Fruit fly (Drosophila melanogaster) whole organism, pupa: Measurements from ENCODE around the gene Rel.
A peak's percentile ranks its signal among the peaks of the same experiment; 100 is the strongest.

Experiments used
- CG10348 ChIP-seq: fragments of 200-800 bp; sonication (Bioruptor generic); IDR thresholded peaks from 2 replicates; pipeline ENCODE4 v1.3.6; 2022; ENCODE audit warnings: missing biosample characterization, missing genetic modification characterization
- CG12605 ChIP-seq: fragments of 200-800 bp; sonication (Bioruptor generic); IDR thresholded peaks from 2 replicates; pipeline ENCODE4 v1.3.6; 2022; ENCODE audit warnings: missing biosample characterization, missing genetic modification characterization
- CG13204 ChIP-seq: fragments of 200-800 bp; sonication (Bioruptor generic); optimal IDR thresholded peaks from 2 replicates; lab custom pipeline; 2018; ENCODE audit warnings: missing biosample characterization, mild to moderate bottlenecking, missing genetic modification characterization, moderate library complexity
- CG14655 ChIP-seq: fragments of 200-800 bp; sonication (Bioruptor generic); optimal IDR thresholded peaks from 3 replicates; lab custom pipeline; 2017; ENCODE audit warnings: mild to moderate bottlenecking, missing biosample characterization, missing genetic modification reagents, missing genetic modification characterization
- CG15710 ChIP-seq: fragments of 200-800 bp; sonication (Bioruptor generic); optimal IDR thresholded peaks from 2 replicates; lab custom pipeline; 2018; ENCODE audit warnings: missing biosample characterization, mild to moderate bottlenecking, missing genetic modification characterization, moderate library complexity
- CG17806 ChIP-seq: fragments of 200-800 bp; sonication (Bioruptor generic); optimal IDR thresholded peaks from 2 replicates; lab custom pipeline; 2018; ENCODE audit warnings: missing biosample characterization, mild to moderate bottlenecking, missing genetic modification characterization, moderate library complexity
- CG32121 ChIP-seq: fragments of 200-800 bp; sonication (Bioruptor generic); IDR thresholded peaks from 2 replicates; pipeline ENCODE4 v1.3.6; 2022; ENCODE audit warnings: missing biosample characterization, missing genetic modification characterization
- CG34367 ChIP-seq: fragments of 200-800 bp; sonication (Bioruptor generic); optimal IDR thresholded peaks from 2 replicates; lab custom pipeline; 2018; ENCODE audit warnings: missing biosample characterization, mild to moderate bottlenecking, missing genetic modification characterization
- CG4496 ChIP-seq: fragments of 200-800 bp; sonication (Bioruptor generic); IDR thresholded peaks from 3 replicates; pipeline ENCODE4 v1.3.6; 2022; ENCODE audit warnings: missing biosample characterization, missing genetic modification characterization
- CG8159 ChIP-seq: fragments of 200-800 bp; sonication (Bioruptor generic); optimal IDR thresholded peaks from 3 replicates; lab custom pipeline; 2018; ENCODE audit warnings: missing biosample characterization, mild to moderate bottlenecking, missing genetic modification characterization, moderate library complexity
- CG8301 ChIP-seq: fragments of 200-800 bp; sonication (Bioruptor generic); optimal IDR thresholded peaks from 2 replicates; lab custom pipeline; 2018; ENCODE audit warnings: missing biosample characterization, mild to moderate bottlenecking, missing genetic modification characterization
- CG9948 ChIP-seq: fragments of 200-800 bp; sonication (Bioruptor generic); optimal IDR thresholded peaks from 2 replicates; lab custom pipeline; 2018; ENCODE audit warnings: missing biosample characterization, mild to moderate bottlenecking, missing genetic modification characterization, moderate library complexity
- D1 ChIP-seq: fragments of 200-800 bp; sonication (Bioruptor generic); optimal IDR thresholded peaks from 2 replicates; lab custom pipeline; 2018; ENCODE audit warnings: missing biosample characterization, mild to moderate bottlenecking, missing genetic modification characterization, moderate library complexity
- EcR ChIP-seq: fragments of 200-800 bp; sonication (Bioruptor generic); optimal IDR thresholded peaks from 3 replicates; lab custom pipeline; 2019; ENCODE audit warnings: missing biosample characterization, missing genetic modification characterization, mild to moderate bottlenecking, moderate library complexity, missing genetic modification reagents
- Ets98B ChIP-seq: fragments of 200-800 bp; sonication (Bioruptor generic); IDR thresholded peaks from 2 replicates; pipeline ENCODE4 v1.3.6; 2022; ENCODE audit warnings: missing biosample characterization, missing genetic modification characterization
- Pif1A ChIP-seq: fragments of 200-800 bp; sonication (Bioruptor generic); optimal IDR thresholded peaks from 3 replicates; lab custom pipeline; 2016; ENCODE audit warnings: missing biosample characterization, missing genetic modification characterization
- Pif1B ChIP-seq: fragments of 200-800 bp; sonication (Bioruptor generic); optimal IDR thresholded peaks from 3 replicates; lab custom pipeline; 2016; ENCODE audit warnings: missing biosample characterization, missing genetic modification characterization
- Snoo ChIP-seq: fragments of 200-800 bp; sonication (Bioruptor generic); optimal IDR thresholded peaks from 3 replicates; lab custom pipeline; 2017; ENCODE audit warnings: missing biosample characterization, mild to moderate bottlenecking, missing genetic modification characterization, inconsistent platforms
- fd96Ca ChIP-seq: fragments of 200-800 bp; sonication (Bioruptor generic); IDR thresholded peaks from 3 replicates; pipeline ENCODE4 v1.3.6; 2022; ENCODE audit warnings: missing biosample characterization, missing genetic modification characterization
- gl ChIP-seq: fragments of 200-800 bp; sonication (Bioruptor generic); optimal IDR thresholded peaks from 2 replicates; lab custom pipeline; 2018; ENCODE audit warnings: missing biosample characterization, mild to moderate bottlenecking, missing genetic modification characterization
- rn ChIP-seq: fragments of 200-800 bp; sonication (Bioruptor generic); IDR thresholded peaks from 2 replicates; pipeline ENCODE4 v1.3.6; 2022; ENCODE audit warnings: missing biosample characterization, missing genetic modification characterization

Gene Rel

DNA sequence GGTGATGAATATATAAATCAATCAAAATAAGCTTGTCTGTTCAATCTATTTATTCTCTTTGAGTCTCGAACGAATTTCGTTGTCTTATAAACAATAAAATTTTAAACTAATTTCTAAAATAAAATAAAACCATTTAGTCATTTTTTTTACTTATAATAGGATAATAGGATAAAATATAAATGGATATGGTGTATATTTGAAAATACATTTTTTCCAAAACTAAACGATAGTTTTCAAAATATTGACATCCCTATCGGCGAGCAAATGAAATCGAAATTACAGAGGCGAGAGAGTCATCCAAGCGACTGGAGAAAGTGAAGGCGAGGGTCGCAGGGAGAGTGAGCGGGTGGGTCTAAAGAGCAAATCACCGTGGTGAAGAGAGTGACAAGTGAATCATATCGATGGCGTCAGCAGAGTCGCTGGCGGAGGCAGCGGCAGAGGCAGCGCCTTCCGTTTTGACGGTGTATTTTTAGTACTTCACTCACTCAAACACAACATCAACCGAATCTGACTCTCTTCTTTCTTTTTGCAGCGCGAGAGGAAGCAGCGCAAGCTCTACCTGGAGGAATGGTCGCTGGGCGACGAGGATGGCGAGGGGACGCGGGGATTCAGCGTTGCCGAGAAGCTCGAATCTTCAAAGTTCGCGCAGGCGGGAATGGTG is 9.8 kb upstream of the Rel start:
- TF ChIP-seq CG9948 (tag; lab: Kevin White, UChicago) (peak; percentile 93), CG8159 (tag; lab: Kevin White, UChicago) (peak; percentile 89), CG10348 (GFP tag; lab: Robert Waterston, UW) (no peak), fd96Ca (no peak), rn (GFP tag; lab: Robert Waterston, UW) (no peak), CG13204 (GFP tag; lab: Kevin White, UChicago) (peak; percentile 88), Pif1A (GFP tag; lab: Kevin White, UChicago) (peak; percentile 91), CG12605 (GFP tag; lab: Robert Waterston, UW) (no peak), CG15710 (tag; lab: Kevin White, UChicago) (peak; percentile 85), CG8301 (tag; lab: Kevin White, UChicago) (peak; percentile 97), Ets98B (GFP tag; lab: Robert Waterston, UW) (no peak), CG4496 (GFP tag; lab: Robert Waterston, UW) (no peak), D1 (tag; lab: Kevin White, UChicago) (peak; percentile 92), EcR (peak; percentile 57), CG34367 (tag; lab: Kevin White, UChicago) (peak; percentile 76), CG17806 (peak; percentile 87), Snoo (tag; lab: Kevin White, UChicago) (peak; percentile 96), Pif1B (GFP tag; lab: Kevin White, UChicago) (peak; percentile 89), CG14655 (GFP tag; lab: Kevin White, UChicago) (peak; percentile 98), CG32121 (GFP tag; lab: Robert Waterston, UW) (no peak), gl (peak; percentile 87)

DNA sequence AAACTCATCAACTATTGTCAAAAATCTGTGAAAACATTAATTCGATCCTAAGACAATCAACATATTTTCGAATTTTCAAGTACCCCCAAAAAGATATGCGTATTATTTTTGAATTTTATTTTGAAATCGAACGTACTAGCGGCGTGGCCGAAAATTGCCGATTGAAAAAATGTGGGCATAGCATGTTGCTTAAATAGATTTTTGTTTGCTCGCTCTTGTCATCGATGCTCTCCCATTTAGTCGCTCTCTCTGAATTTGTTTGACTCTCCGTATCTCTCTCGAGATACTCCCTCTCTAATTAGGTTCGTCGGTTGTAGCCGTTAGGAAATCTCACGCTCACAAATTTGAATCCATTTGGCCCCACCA is 9.2 kb upstream of the Rel start:
- no peak for TF ChIP-seq CG8301 (tag; lab: Kevin White, UChicago)
- no peak for TF ChIP-seq CG17806
- TF ChIP-seq fd96Ca, result no peak
- no peak for TF ChIP-seq Snoo (tag; lab: Kevin White, UChicago)
- TF ChIP-seq CG10348 (GFP tag; lab: Robert Waterston, UW), result no peak
- TF ChIP-seq CG8159 (tag; lab: Kevin White, UChicago), result no peak
- no peak for TF ChIP-seq CG13204 (GFP tag; lab: Kevin White, UChicago)

DNA sequence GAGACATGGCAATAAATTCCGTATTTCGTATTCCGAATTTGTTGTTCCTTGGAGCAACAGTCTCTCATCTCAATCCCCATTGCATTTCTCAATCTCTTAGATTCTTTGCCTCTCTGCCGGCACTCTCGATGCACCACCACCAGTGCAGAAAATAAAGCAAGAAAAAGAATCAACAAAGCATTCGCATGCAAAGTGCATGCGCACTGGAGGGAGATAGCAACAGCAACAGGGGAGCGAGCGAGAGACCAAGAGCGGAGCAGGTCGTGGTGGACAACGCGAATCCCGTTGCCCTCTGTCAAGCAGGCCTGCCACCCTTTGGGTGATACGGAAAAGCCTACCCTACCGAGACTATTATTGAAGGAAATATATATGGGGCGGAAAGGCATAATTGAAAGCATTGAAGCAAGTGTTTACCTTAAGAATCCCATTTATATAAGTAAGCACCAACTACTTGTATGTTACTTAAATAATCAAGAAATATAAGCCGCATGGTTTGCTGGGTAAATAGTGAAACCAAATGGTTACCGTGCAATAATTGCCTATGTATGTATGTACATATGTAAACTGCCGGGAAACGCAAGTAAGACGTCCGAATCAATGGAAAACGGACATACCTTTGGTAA is 8.7 kb upstream of the Rel start:
- TF ChIP-seq CG34367 (tag; lab: Kevin White, UChicago) (peak; percentile 62), CG14655 (GFP tag; lab: Kevin White, UChicago) (peak; percentile 39), CG15710 (tag; lab: Kevin White, UChicago) (peak; percentile 62), CG4496 (GFP tag; lab: Robert Waterston, UW) (no peak), CG8159 (tag; lab: Kevin White, UChicago) (peak; percentile 49), Pif1A (GFP tag; lab: Kevin White, UChicago) (peak; percentile 26), CG8301 (tag; lab: Kevin White, UChicago) (peak; percentile 34), Pif1B (GFP tag; lab: Kevin White, UChicago) (peak; percentile 27), Ets98B (GFP tag; lab: Robert Waterston, UW) (no peak), EcR (peak; percentile 63), gl (peak; percentile 91), CG17806 (peak; percentile 41), CG12605 (GFP tag; lab: Robert Waterston, UW) (no peak), fd96Ca (no peak), CG13204 (GFP tag; lab: Kevin White, UChicago) (peak; percentile 85)
- TF ChIP-seq, all 21 proteins: peak for 11

DNA sequence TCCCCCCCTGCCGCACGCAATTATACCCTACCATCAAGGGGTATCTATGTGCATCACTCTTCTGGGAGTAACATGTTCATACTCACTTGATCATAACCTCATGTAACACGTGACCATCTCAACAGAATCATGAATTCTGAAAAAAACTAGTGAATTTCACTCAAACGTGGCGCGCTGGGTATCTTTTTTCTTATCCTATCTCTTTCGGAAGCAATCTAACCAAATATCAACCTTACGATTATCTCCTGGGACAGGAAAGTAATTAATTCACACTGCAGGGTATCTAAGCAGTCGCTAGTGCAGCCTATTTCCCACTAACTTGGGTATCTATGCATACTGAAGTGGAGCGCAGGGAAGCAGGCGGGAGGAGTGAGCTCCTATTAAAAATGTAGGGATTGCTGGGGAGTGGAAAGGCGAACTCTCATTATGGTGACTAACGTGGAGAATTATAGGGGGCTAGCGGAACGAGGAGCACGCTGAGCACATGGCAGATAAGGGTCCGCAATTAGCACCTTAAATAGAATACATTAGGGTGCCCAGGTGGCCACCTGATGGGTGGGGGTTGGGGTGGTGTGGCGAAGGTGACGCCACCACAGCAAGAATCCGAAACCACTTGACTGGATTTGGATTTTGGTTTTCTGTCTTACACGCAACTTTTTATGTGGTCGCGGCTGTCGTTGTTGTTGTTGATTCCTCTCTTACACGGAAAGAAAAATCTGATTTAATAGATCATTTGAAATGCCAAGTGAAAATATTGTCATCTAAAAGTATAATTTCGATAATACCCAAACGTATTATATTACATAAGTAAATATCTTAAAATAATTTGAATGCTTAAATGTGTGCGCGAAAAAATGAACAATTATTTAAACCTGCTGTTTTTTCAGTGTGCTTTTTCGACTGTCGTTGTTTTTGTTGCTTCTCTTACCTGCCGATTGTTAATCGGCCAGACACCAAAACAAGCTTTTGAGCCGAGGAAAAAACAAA is 7.6 kb upstream of the Rel start:
- TF ChIP-seq rn (GFP tag; lab: Robert Waterston, UW) (no peak), CG17806 (peak; percentile 91), Snoo (tag; lab: Kevin White, UChicago) (peak; percentile 91), Pif1B (GFP tag; lab: Kevin White, UChicago) (peak; percentile 82), CG10348 (GFP tag; lab: Robert Waterston, UW) (no peak), D1 (tag; lab: Kevin White, UChicago) (peak; percentile 41), CG8301 (tag; lab: Kevin White, UChicago) (peak; percentile 92), CG12605 (GFP tag; lab: Robert Waterston, UW) (no peak), CG15710 (tag; lab: Kevin White, UChicago) (peak; percentile 87), Ets98B (GFP tag; lab: Robert Waterston, UW) (no peak), CG34367 (tag; lab: Kevin White, UChicago) (peak; percentile 84), CG4496 (GFP tag; lab: Robert Waterston, UW) (no peak), gl (peak; percentile 78), CG14655 (GFP tag; lab: Kevin White, UChicago) (peak; percentile 92), fd96Ca (no peak), CG9948 (tag; lab: Kevin White, UChicago) (peak; percentile 91), CG13204 (GFP tag; lab: Kevin White, UChicago) (peak; percentile 1), Pif1A (GFP tag; lab: Kevin White, UChicago) (peak; percentile 86), CG8159 (tag; lab: Kevin White, UChicago) (peak; percentile 94), CG32121 (GFP tag; lab: Robert Waterston, UW) (no peak), EcR (no peak)
- TF ChIP-seq, all 21 proteins: peak for 13
